Worm (Caenorhabditis elegans) whole organism, late embryonic: Measurements from ENCODE around the gene ZC449.5.

ENCODE experiments used
- C38D4.7 ChIP-seq: fragments of 200-800 bp; sonication (Bioruptor generic); optimal IDR thresholded peaks from 2 replicates; lab custom pipeline; 2018; ENCODE audit warnings: mild to moderate bottlenecking, missing genetic modification characterization, moderate library complexity, missing compliant biosample characterization
- F13H6.1 ChIP-seq: sonication (generic microtip); optimal IDR thresholded peaks from 2 replicates; lab custom pipeline; 2016; ENCODE audit warnings: missing genetic modification characterization, missing compliant biosample characterization
- K02D7.2 ChIP-seq: sonication (generic microtip); optimal IDR thresholded peaks from 2 replicates; lab custom pipeline; 2017; ENCODE audit warnings: mild to moderate bottlenecking, missing genetic modification characterization, missing compliant biosample characterization
- K09A11.1 ChIP-seq: sonication (generic microtip); optimal IDR thresholded peaks from 2 replicates; lab custom pipeline; 2017; ENCODE audit warnings: antibody characterized with exemption, mild to moderate bottlenecking, missing genetic modification characterization, missing compliant biosample characterization; ENCODE audit not compliant: insufficient read depth
- T23F11.4 ChIP-seq: fragments of 200-800 bp; sonication (Bioruptor generic); optimal IDR thresholded peaks from 2 replicates; lab custom pipeline; 2018; ENCODE audit warnings: mild to moderate bottlenecking, missing genetic modification characterization, missing compliant biosample characterization
- ceh-14 ChIP-seq: sonication (generic microtip); optimal IDR thresholded peaks from 2 replicates; lab custom pipeline; 2016; ENCODE audit warnings: missing genotype, missing genetic modification characterization, missing compliant biosample characterization
- ceh-19 ChIP-seq: fragments of 200-800 bp; sonication (Bioruptor generic); optimal IDR thresholded peaks from 2 replicates; lab custom pipeline; 2018; ENCODE audit warnings: mild to moderate bottlenecking, missing genetic modification characterization, missing compliant biosample characterization
- ceh-2 ChIP-seq: sonication (generic microtip); optimal IDR thresholded peaks from 2 replicates; lab custom pipeline; 2016; ENCODE audit warnings: missing genotype, missing genetic modification characterization, missing compliant biosample characterization
- ceh-22 ChIP-seq: sonication (generic microtip); optimal IDR thresholded peaks from 2 replicates; lab custom pipeline; 2017; ENCODE audit warnings: missing biosample characterization, missing genetic modification characterization
- ceh-24 ChIP-seq: sonication (generic microtip); optimal IDR thresholded peaks from 2 replicates; lab custom pipeline; 2016; ENCODE audit warnings: mild to moderate bottlenecking, missing genetic modification characterization, missing compliant biosample characterization
- ceh-30 ChIP-seq: fragments of 150-350 bp; optimal IDR thresholded peaks from 2 replicates; lab custom pipeline; 2014; ENCODE audit warnings: missing biosample characterization, missing genetic modification characterization
- ceh-34 ChIP-seq: sonication (generic microtip); optimal IDR thresholded peaks from 2 replicates; lab custom pipeline; 2016; ENCODE audit warnings: mild to moderate bottlenecking, missing genetic modification characterization, missing compliant biosample characterization
- che-1 ChIP-seq: sonication (generic microtip); optimal IDR thresholded peaks from 2 replicates; lab custom pipeline; 2016; ENCODE audit warnings: mild to moderate bottlenecking, missing genetic modification characterization, missing compliant biosample characterization
- elt-2 ChIP-seq: sonication (generic microtip); optimal IDR thresholded peaks from 2 replicates; lab custom pipeline; 2016; ENCODE audit warnings: missing genetic modification reagents, missing genetic modification characterization, missing compliant biosample characterization
- elt-4 ChIP-seq: sonication (generic microtip); optimal IDR thresholded peaks from 2 replicates; lab custom pipeline; 2016; ENCODE audit warnings: missing genetic modification characterization, missing compliant biosample characterization
- ets-4 ChIP-seq: sonication (generic microtip); optimal IDR thresholded peaks from 2 replicates; lab custom pipeline; 2016; ENCODE audit warnings: missing genetic modification characterization, missing compliant biosample characterization
- eyg-1 ChIP-seq: sonication (generic microtip); optimal IDR thresholded peaks from 2 replicates; lab custom pipeline; 2016; ENCODE audit warnings: missing genotype, missing genetic modification characterization, missing compliant biosample characterization
- fax-1 ChIP-seq: sonication (generic microtip); optimal IDR thresholded peaks from 2 replicates; lab custom pipeline; 2016; ENCODE audit warnings: missing genotype, missing genetic modification characterization, missing compliant biosample characterization
- fkh-6 ChIP-seq: sonication (generic microtip); optimal IDR thresholded peaks from 2 replicates; lab custom pipeline; 2016; ENCODE audit warnings: missing genetic modification characterization, missing compliant biosample characterization
- hlh-13 ChIP-seq: fragments of 200-800 bp; sonication (Bioruptor generic); optimal IDR thresholded peaks from 2 replicates; lab custom pipeline; 2018; ENCODE audit warnings: mild to moderate bottlenecking, missing genetic modification characterization, missing compliant biosample characterization
- hlh-15 ChIP-seq: sonication (generic microtip); optimal IDR thresholded peaks from 2 replicates; lab custom pipeline; 2016; ENCODE audit warnings: missing genetic modification characterization, missing compliant biosample characterization
- hlh-6 ChIP-seq: sonication (generic microtip); optimal IDR thresholded peaks from 2 replicates; lab custom pipeline; 2016; ENCODE audit warnings: missing genotype, missing genetic modification characterization, missing compliant biosample characterization
- hlh-8 ChIP-seq: sonication (generic microtip); optimal IDR thresholded peaks from 2 replicates; lab custom pipeline; 2016; ENCODE audit warnings: missing genotype, missing genetic modification characterization, missing compliant biosample characterization
- lim-6 ChIP-seq: sonication (generic microtip); optimal IDR thresholded peaks from 2 replicates; lab custom pipeline; 2016; ENCODE audit warnings: missing genetic modification characterization, missing compliant biosample characterization
- lin-11 ChIP-seq: fragments of 200-800 bp; sonication (Bioruptor generic); optimal IDR thresholded peaks from 2 replicates; lab custom pipeline; 2018; ENCODE audit warnings: mild to moderate bottlenecking, missing genetic modification characterization, missing compliant biosample characterization
- madf-2 ChIP-seq: sonication (generic microtip); optimal IDR thresholded peaks from 2 replicates; lab custom pipeline; 2017; ENCODE audit warnings: missing genetic modification characterization, missing compliant biosample characterization
- mec-3 ChIP-seq: sonication (generic microtip); optimal IDR thresholded peaks from 2 replicates; lab custom pipeline; 2016; ENCODE audit warnings: borderline replicate concordance, missing genetic modification characterization, missing compliant biosample characterization
- npax-4 ChIP-seq: sonication (generic microtip); optimal IDR thresholded peaks from 2 replicates; lab custom pipeline; 2016; ENCODE audit warnings: missing genetic modification characterization, missing compliant biosample characterization
- odd-2 ChIP-seq: sonication (generic microtip); optimal IDR thresholded peaks from 2 replicates; lab custom pipeline; 2017; ENCODE audit warnings: antibody characterized with exemption, mild to moderate bottlenecking, missing genetic modification characterization, missing compliant biosample characterization
- pag-3 ChIP-seq: sonication (generic microtip); optimal IDR thresholded peaks from 2 replicates; lab custom pipeline; 2016; ENCODE audit warnings: missing compliant biosample characterization, missing genetic modification characterization, borderline replicate concordance
- pax-1 ChIP-seq: fragments of 150-350 bp; optimal IDR thresholded peaks from 2 replicates; lab custom pipeline; 2014; ENCODE audit warnings: missing biosample characterization, missing genetic modification characterization
- pqm-1 ChIP-seq: sonication (generic microtip); optimal IDR thresholded peaks from 2 replicates; lab custom pipeline; 2016; ENCODE audit warnings: missing genetic modification characterization, missing compliant biosample characterization
- pros-1 ChIP-seq: fragments of 150-350 bp; optimal IDR thresholded peaks from 2 replicates; lab custom pipeline; 2014; ENCODE audit warnings: missing biosample characterization, missing genetic modification reagents, missing genetic modification characterization
- sox-2 ChIP-seq: fragments of 200-800 bp; sonication (Bioruptor generic); IDR thresholded peaks from 2 replicates; pipeline ENCODE4 v1.3.6; 2022; ENCODE audit warnings: missing genetic modification reagents, missing genetic modification characterization, missing compliant biosample characterization
- ttx-3 ChIP-seq: sonication (generic microtip); optimal IDR thresholded peaks from 2 replicates; lab custom pipeline; 2016; ENCODE audit warnings: missing genetic modification reagents, missing genetic modification characterization, missing compliant biosample characterization
- unc-3 ChIP-seq, 2 experiments: fragments of 200-800 bp in 1 of 2; sonication (Bioruptor generic) in 1 of 2; sonication (generic microtip) in 1 of 2; conservative IDR thresholded peaks in 1 of 2; optimal IDR thresholded peaks in 1 of 2; 2 replicates each; pipeline versions ENCODE4 v1.3.6 to Lab custom; 2016 to 2022; ENCODE audit warnings: missing compliant biosample characterization in 2 of 2, missing genetic modification characterization in 2 of 2, missing genetic modification reagents in 1 of 2
- unc-42 ChIP-seq: sonication (generic microtip); optimal IDR thresholded peaks from 2 replicates; lab custom pipeline; 2016; ENCODE audit warnings: missing genotype, missing genetic modification characterization, missing compliant biosample characterization
- unc-55 ChIP-seq: sonication (generic microtip); optimal IDR thresholded peaks from 2 replicates; lab custom pipeline; 2017; ENCODE audit warnings: missing biosample characterization, missing genetic modification reagents, missing genetic modification characterization
- unc-86 ChIP-seq: sonication (generic microtip); optimal IDR thresholded peaks from 2 replicates; lab custom pipeline; 2016; ENCODE audit warnings: missing genetic modification characterization, missing compliant biosample characterization
- zip-5 ChIP-seq: sonication (generic microtip); optimal IDR thresholded peaks from 2 replicates; lab custom pipeline; 2016; ENCODE audit warnings: missing genetic modification characterization, missing compliant biosample characterization
- ztf-16 ChIP-seq: sonication (generic microtip); optimal IDR thresholded peaks from 2 replicates; lab custom pipeline; 2017; ENCODE audit warnings: missing genetic modification characterization, missing compliant biosample characterization

ZC449.5 gene

ce11 chrX:5073895-5074294 is 36.3 kb upstream of the ZC449.5 start:
- no peak for TF ChIP-seq T23F11.4 (GFP tag; lab: Kevin White, UChicago)
- no peak for TF ChIP-seq F13H6.1 (tag; lab: Kevin White, UChicago)
- no peak for TF ChIP-seq fkh-6 (tag; lab: Kevin White, UChicago)
- no peak for TF ChIP-seq ceh-2 (tag; lab: Kevin White, UChicago)
- TF ChIP-seq ztf-16 (tag; lab: Kevin White, UChicago) = no peak
- TF ChIP-seq hlh-8 = no peak
- no peak for TF ChIP-seq unc-86 (tag; lab: Kevin White, UChicago)
- TF ChIP-seq sox-2 = no peak
- no peak for TF ChIP-seq npax-4
- no peak for TF ChIP-seq ceh-22
- TF ChIP-seq ceh-30 (tag; lab: Kevin White, UChicago) = no peak
- no peak for TF ChIP-seq hlh-6
- no peak for TF ChIP-seq hlh-13
- no peak for TF ChIP-seq C38D4.7 (GFP tag; lab: Kevin White, UChicago)
- no peak for TF ChIP-seq ceh-14 (tag; lab: Kevin White, UChicago)
- TF ChIP-seq eyg-1 = no peak
- no peak for TF ChIP-seq lim-6 (tag; lab: Kevin White, UChicago)
- TF ChIP-seq pag-3 (tag; lab: Kevin White, UChicago) = no peak
- no peak for TF ChIP-seq elt-2 (tag; lab: Kevin White, UChicago)

ce11 chrX:5071025-5071424 is 33.5 kb upstream of the ZC449.5 start:
- no peak for TF ChIP-seq odd-2
- TF ChIP-seq hlh-15 (tag; lab: Kevin White, UChicago) = no peak
- no peak for TF ChIP-seq pag-3 (tag; lab: Kevin White, UChicago)
- no peak for TF ChIP-seq ceh-24 (tag; lab: Kevin White, UChicago)
- no peak for TF ChIP-seq pros-1 (tag; lab: Kevin White, UChicago)
- TF ChIP-seq K09A11.1 = no peak
- TF ChIP-seq elt-4 (tag; lab: Kevin White, UChicago) = no peak
- TF ChIP-seq madf-2 (tag; lab: Kevin White, UChicago) = no peak
- TF ChIP-seq ceh-34 (tag; lab: Kevin White, UChicago) = no peak

- TF ChIP-seq ceh-24 (tag; lab: Kevin White, UChicago) (no peak), ets-4 (tag; lab: Kevin White, UChicago) (no peak), odd-2 (no peak), sox-2 (no peak), zip-5 (tag; lab: Kevin White, UChicago) (no peak), pqm-1 (tag; lab: Kevin White, UChicago) (no peak), F13H6.1 (tag; lab: Kevin White, UChicago) (no peak), hlh-6 (no peak), npax-4 (no peak), elt-4 (tag; lab: Kevin White, UChicago) (no peak)
- TF ChIP-seq, all 69 proteins: peak for 0
Observed at ce11 chrX:5067796-5068195, 30.2 kb upstream of the ZC449.5 start, which contains the start of gene clc-7. TSS of gene clc-7 (plus strand) at chrX:5068096.

ce11 chrX:5066570-5066969 is 29.0 kb upstream of the ZC449.5 start:
- TF ChIP-seq mec-3 (tag; lab: Kevin White, UChicago) = no peak
- no peak for TF ChIP-seq che-1
- TF ChIP-seq pax-1 (tag; lab: Kevin White, UChicago) = no peak
- TF ChIP-seq unc-55 (GFP tag; lab: Kevin White, UChicago) = no peak
- no peak for TF ChIP-seq ttx-3 (tag; lab: Kevin White, UChicago)
- TF ChIP-seq K02D7.2 (tag; lab: Kevin White, UChicago) = no peak
- TF ChIP-seq fkh-6 (tag; lab: Kevin White, UChicago) = no peak
- no peak for TF ChIP-seq hlh-13
- TF ChIP-seq unc-86 (tag; lab: Kevin White, UChicago) = no peak
- no peak for TF ChIP-seq hlh-6
- no peak for TF ChIP-seq odd-2
- no peak for TF ChIP-seq lin-11 (tag; lab: Kevin White, UChicago)
- TF ChIP-seq ceh-19 = no peak
- TF ChIP-seq unc-3 (GFP tag; conservative IDR thresholded peaks at IDR 0.05; lab: Robert Waterston, UW) = no peak
- no peak for TF ChIP-seq unc-3 (tag; optimal IDR thresholded peaks at IDR 0.05; lab: Kevin White, UChicago)
- TF ChIP-seq pqm-1 (tag; lab: Kevin White, UChicago) = no peak
- TF ChIP-seq fax-1 (tag; lab: Kevin White, UChicago) = no peak
- no peak for TF ChIP-seq ceh-14 (tag; lab: Kevin White, UChicago)
- TF ChIP-seq ceh-2 (tag; lab: Kevin White, UChicago) = no peak
- TF ChIP-seq unc-42 (tag; lab: Kevin White, UChicago) = no peak
